Fruit fly (Drosophila melanogaster): ENCODE data around the gene CG8419.

dm6 chr2L:8196757-8197530, 9.0 kb upstream of the CG8419 start, which contains the start of the genes CG8475 and CG8460:
- TF ChIP-seq ey (GFP tag; optimal IDR thresholded peaks at IDR 0.05), result no peak
- no peak for TF ChIP-seq usp (GFP tag; optimal IDR thresholded peaks at IDR 0.05)
- TF ChIP-seq Hr78 (GFP tag; optimal IDR thresholded peaks at IDR 0.05), result no peak
- no peak for TF ChIP-seq psq (GFP tag; optimal IDR thresholded peaks at IDR 0.05)
- no peak for TF ChIP-seq Hnf4 (GFP tag; optimal IDR thresholded peaks at IDR 0.05)
- TF ChIP-seq Dif (GFP tag; optimal IDR thresholded peaks at IDR 0.05; ENCODE audit: partially characterized antibody), result no peak
- TF ChIP-seq Abd-B (GFP tag; optimal IDR thresholded peaks at IDR 0.05), result no peak
- TF ChIP-seq Mio (GFP tag; optimal IDR thresholded peaks at IDR 0.05), result no peak
- TF ChIP-seq dmrt93B (GFP tag; optimal IDR thresholded peaks at IDR 0.05), result no peak
- no peak for TF ChIP-seq Myc (optimal IDR thresholded peaks at IDR 0.05)
- no peak for TF ChIP-seq foxo (GFP tag; optimal IDR thresholded peaks at IDR 0.05)
- TF ChIP-seq Rel (GFP tag; optimal IDR thresholded peaks at IDR 0.05), result no peak
- no peak for TF ChIP-seq Rel (tag; optimal IDR thresholded peaks at IDR 0.05)

Measured in whole organism, wandering third instar larva.